Fruit fly (Drosophila melanogaster): Measurements from ENCODE around the gene CG11369.
A peak's percentile ranks its signal among the peaks of the same experiment; 100 is the strongest.

CG11369 gene

DNA sequence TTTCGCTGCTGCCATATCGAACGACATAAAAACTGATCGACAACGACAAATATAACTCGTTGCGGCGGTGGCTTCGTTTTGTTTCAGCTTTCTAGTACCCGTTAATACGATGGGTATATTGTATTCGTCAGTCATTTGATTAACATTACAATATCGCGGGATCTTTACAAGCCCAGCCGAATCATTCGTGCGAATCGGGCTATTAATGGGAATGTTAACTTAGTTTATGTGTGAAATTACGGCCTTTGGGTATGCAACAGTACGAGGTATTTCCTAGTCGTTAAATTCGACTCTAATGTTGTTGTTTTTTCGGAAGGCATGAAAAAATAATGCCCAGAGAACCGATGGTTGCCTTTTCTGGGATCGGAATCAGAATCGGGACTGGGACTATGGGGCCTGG lies 44.1 kb downstream of the CG11369 start (continued):
- TF ChIP-seq jumu (GFP tag; optimal IDR thresholded peaks at IDR 0.05) (peak; percentile 80), chif (GFP tag; optimal IDR thresholded peaks at IDR 0.05) (peak; percentile 78 to 89), klu (GFP tag; IDR thresholded peaks at IDR 0.05) (0 out of 2 replicates have a peak, but pooled peaks have one; percentile 20), HmgZ (tag; optimal IDR thresholded peaks at IDR 0.05) (no peak), CG2199 (GFP tag; IDR thresholded peaks at IDR 0.05) (0 out of 3 replicates have a peak, but pooled peaks have one; percentile 57), Lhr (GFP tag; optimal IDR thresholded peaks at IDR 0.05) (peak; percentile 2), crol (GFP tag; IDR thresholded peaks at IDR 0.05) (no peak), inv (GFP tag; IDR thresholded peaks at IDR 0.05; ENCODE audit: partially characterized antibody) (no peak), her (GFP tag; optimal IDR thresholded peaks at IDR 0.05) (peak; percentile 69), CG2889 (GFP tag; IDR thresholded peaks at IDR 0.05) (0 out of 3 replicates have a peak, but pooled peaks have one; percentile 30), Awh (GFP tag; IDR thresholded peaks at IDR 0.05) (peak; percentile 56), CG31441 (GFP tag; IDR thresholded peaks at IDR 0.05) (peak; percentile 83), CG7556 (GFP tag; optimal IDR thresholded peaks at IDR 0.05) (peak; percentile 53), CG17829 (tag; optimal IDR thresholded peaks at IDR 0.05) (peak; percentile 84), CG4707 (GFP tag; optimal IDR thresholded peaks at IDR 0.05) (peak; percentile 64), Side (GFP tag; optimal IDR thresholded peaks at IDR 0.05) (peak; percentile 79), NK7.1 (GFP tag; optimal IDR thresholded peaks at IDR 0.05) (peak; percentile 47), exex (tag; optimal IDR thresholded peaks at IDR 0.05) (no peak), cas (GFP tag; IDR thresholded peaks at IDR 0.05) (0 out of 2 replicates have a peak, but pooled peaks have one; percentile 13), p53 (GFP tag; optimal IDR thresholded peaks at IDR 0.05) (peak; percentile 48), CG32767 (GFP tag; IDR thresholded peaks at IDR 0.05) (no peak), CG4424 (GFP tag; optimal IDR thresholded peaks at IDR 0.05) (peak; percentile 81), CG12071 (GFP tag; optimal IDR thresholded peaks at IDR 0.05) (peak; percentile 57), repo (GFP tag; optimal IDR thresholded peaks at IDR 0.05) (peak; percentile 80), CG11085 (GFP tag; IDR thresholded peaks at IDR 0.05) (no peak), Jarid2 (GFP tag; optimal IDR thresholded peaks at IDR 0.05) (peak; percentile 10), trem (tag; optimal IDR thresholded peaks at IDR 0.05) (peak; percentile 53), mirr (GFP tag; optimal IDR thresholded peaks at IDR 0.05) (no peak), grn (GFP tag; optimal IDR thresholded peaks at IDR 0.05) (no peak), CG9876 (GFP tag; optimal IDR thresholded peaks at IDR 0.05) (peak; percentile 65), CG11560 (tag; IDR thresholded peaks at IDR 0.05) (peak; percentile 48; the same call in 1 of the 3 replicates), gsb (GFP tag; IDR thresholded peaks at IDR 0.05) (no peak), Hr3 (GFP tag; optimal IDR thresholded peaks at IDR 0.05) (peak; percentile 67), CG43689 (GFP tag; IDR thresholded peaks at IDR 0.05) (no peak), wdn (GFP tag; IDR thresholded peaks at IDR 0.05) (no peak), bsh (GFP tag; optimal IDR thresholded peaks at IDR 0.05) (peak in 1 of 2 experiments; percentile 91), Vsx1 (GFP tag; optimal IDR thresholded peaks at IDR 0.05) (peak; percentile 13), Kr (GFP tag; optimal IDR thresholded peaks at IDR 0.05) (no peak), Med (GFP tag) (peak; percentile 97), CG34376 (GFP tag; optimal IDR thresholded peaks at IDR 0.05) (no peak), CG15011 (GFP tag; optimal IDR thresholded peaks at IDR 0.05) (no peak), Fer1 (GFP tag; optimal IDR thresholded peaks at IDR 0.05) (peak; percentile 6), Tbp (GFP tag; optimal IDR thresholded peaks at IDR 0.05) (no peak), CG1832 (GFP tag; optimal IDR thresholded peaks at IDR 0.05) (no peak), rib (GFP tag; IDR thresholded peaks at IDR 0.05) (no peak), tin (GFP tag; optimal IDR thresholded peaks at IDR 0.05) (peak; percentile 82), CG12942 (GFP tag; optimal IDR thresholded peaks at IDR 0.05) (peak; percentile 61), kni (GFP tag; optimal IDR thresholded peaks at IDR 0.05) (no peak), Dek (tag; optimal IDR thresholded peaks at IDR 0.05) (no peak), CG8924 (tag; optimal IDR thresholded peaks at IDR 0.05) (peak; percentile 68), CG7928 (GFP tag; optimal IDR thresholded peaks at IDR 0.05) (no peak)
